Worm (Caenorhabditis elegans) whole organism, L4 larva: ENCODE measurements around the gene ZK287.1.

Experiments used
- F37D6.2 ChIP-seq: sonication (generic microtip); optimal IDR thresholded peaks from 2 replicates; lab custom pipeline; 2016; ENCODE audit warnings: mild to moderate bottlenecking, missing genetic modification characterization, missing compliant biosample characterization
- aly-2 ChIP-seq: sonication (generic microtip); optimal IDR thresholded peaks from 2 replicates; lab custom pipeline; 2018; ENCODE audit warnings: missing biosample characterization, missing genetic modification characterization
- ces-1 ChIP-seq: fragments of 150-350 bp; sonication (generic microtip); optimal IDR thresholded peaks from 4 replicates; lab custom pipeline; 2014; ENCODE audit warnings: missing biosample characterization, missing genetic modification reagents, missing genetic modification characterization
- daf-19 ChIP-seq: fragments of 200-800 bp; sonication (Bioruptor generic); conservative IDR thresholded peaks from 2 replicates; pipeline ENCODE4 v1.3.6; 2022; ENCODE audit warnings: missing genetic modification characterization, missing compliant biosample characterization
- dpl-1 ChIP-seq: fragments of 150-350 bp; optimal IDR thresholded peaks from 2 replicates; lab custom pipeline; 2014; ENCODE audit warnings: missing biosample characterization, missing genetic modification reagents, missing genetic modification characterization
- dve-1 ChIP-seq: sonication (generic microtip); optimal IDR thresholded peaks from 2 replicates; lab custom pipeline; 2017; ENCODE audit warnings: antibody characterized with exemption, mild to moderate bottlenecking, missing genetic modification characterization, missing compliant biosample characterization; ENCODE audit not compliant: insufficient read depth
- egl-27 ChIP-seq: sonication (generic microtip); optimal IDR thresholded peaks from 3 replicates; lab custom pipeline; 2017; ENCODE audit warnings: missing biosample characterization, missing genetic modification reagents, missing genetic modification characterization
- lim-7 ChIP-seq: fragments of 200-800 bp; sonication (Bioruptor generic); IDR thresholded peaks from 2 replicates; pipeline ENCODE4 v1.3.6; 2022; ENCODE audit warnings: missing genetic modification characterization, missing compliant biosample characterization
- lin-15B ChIP-seq: fragments of 150-350 bp; sonication (generic microtip); optimal IDR thresholded peaks from 3 replicates; lab custom pipeline; 2014; ENCODE audit warnings: missing biosample characterization, missing genetic modification characterization
- nhr-11 ChIP-seq: fragments of 150-350 bp; optimal IDR thresholded peaks from 2 replicates; lab custom pipeline; 2014; ENCODE audit warnings: missing biosample characterization, missing genetic modification characterization
- nhr-237 ChIP-seq: sonication (generic microtip); optimal IDR thresholded peaks from 2 replicates; lab custom pipeline; 2017; ENCODE audit warnings: missing biosample characterization, missing genetic modification characterization
- nhr-6 ChIP-seq: fragments of 150-350 bp; optimal IDR thresholded peaks from 2 replicates; lab custom pipeline; 2014; ENCODE audit warnings: missing biosample characterization, missing genetic modification characterization
- pha-4 ChIP-seq, 2 experiments: fragments of 150-350 bp in 1 of 2; fragments of 200-800 bp in 1 of 2; sonication (Bioruptor generic) in 1 of 2; IDR thresholded peaks in 1 of 2; optimal IDR thresholded peaks in 1 of 2; 2 replicates each; pipeline versions ENCODE4 v1.3.6 to Lab custom; 2014 to 2022; ENCODE audit warnings: missing genetic modification characterization in 2 of 2, missing genetic modification reagents in 2 of 2, missing biosample characterization in 1 of 2, missing compliant biosample characterization in 1 of 2
- unc-62 ChIP-seq, 3 experiments: fragments of 150-350 bp in 1 of 3; sonication (generic microtip); optimal IDR thresholded peaks in 2 of 3; peaks in 1 of 3; 1 replicate in 1 of 3; 2 replicates in 2 of 3; lab custom pipeline; 2014 to 2017; ENCODE audit warnings: missing biosample characterization in 3 of 3, missing genetic modification characterization in 3 of 3, missing genetic modification reagents in 3 of 3, missing genotype in 1 of 3

- TF ChIP-seq dve-1 (tag; lab: Kevin White, UChicago) (no peak), nhr-11 (tag; lab: Kevin White, UChicago) (no peak), aly-2 (no peak), lim-7 (GFP tag; lab: Robert Waterston, UW) (no peak), egl-27 (tag; lab: Kevin White, UChicago) (no peak), daf-19 (GFP tag; lab: Robert Waterston, UW) (no peak), dpl-1 (GFP tag; lab: Kevin White, UChicago) (no peak), unc-62 (GFP tag; optimal IDR thresholded peaks at IDR 0.05 in 1 of 2; lab: Kevin White, UChicago) (no peak), unc-62 (tag; optimal IDR thresholded peaks at IDR 0.05; lab: Kevin White, UChicago) (no peak), lin-15B (tag; lab: Kevin White, UChicago) (no peak), pha-4 (GFP tag; IDR thresholded peaks at IDR 0.05; lab: Robert Waterston, UW) (no peak), pha-4 (tag; optimal IDR thresholded peaks at IDR 0.05; lab: Kevin White, UChicago) (no peak), nhr-6 (tag; lab: Kevin White, UChicago) (no peak), ces-1 (GFP tag; lab: Kevin White, UChicago) (no peak), nhr-237 (no peak), F37D6.2 (tag; lab: Kevin White, UChicago) (no peak)
These were observed 23.6 kb downstream of the ZK287.1 start, which contains the start of gene rbx-1 for ce11 chrV:9690099-9690572.
